Fruit fly (Drosophila melanogaster): Measurements from ENCODE around the gene Ag5r2.

The Ag5r2 gene

dm6 chrX:14743819-14744218, 40.0 kb downstream of the Ag5r2 start (continued):
- TF ChIP-seq bigmax (GFP tag; optimal IDR thresholded peaks at IDR 0.05) (no peak), Med (GFP tag) (peak; percentile 70), CG1792 (GFP tag; optimal IDR thresholded peaks at IDR 0.05) (no peak), CG11456 (GFP tag; IDR thresholded peaks at IDR 0.05) (no peak), tll (GFP tag; optimal IDR thresholded peaks at IDR 0.05) (no peak), CG3726 (GFP tag; IDR thresholded peaks at IDR 0.05) (no peak), CG18764 (GFP tag; optimal IDR thresholded peaks at IDR 0.05) (no peak), sens-2 (GFP tag; IDR thresholded peaks at IDR 0.05) (no peak), CG13624 (GFP tag; optimal IDR thresholded peaks at IDR 0.05) (no peak), D19B (GFP tag; optimal IDR thresholded peaks at IDR 0.05) (no peak), Oli (tag; optimal IDR thresholded peaks at IDR 0.05) (peak; percentile 68), Ets97D (GFP tag; optimal IDR thresholded peaks at IDR 0.05) (peak; percentile 10), CG11247 (GFP tag; IDR thresholded peaks at IDR 0.05) (0 out of 2 replicates have a peak, but pooled peaks have one; percentile 36), Opbp (GFP tag; IDR thresholded peaks at IDR 0.05; ENCODE audit: partially characterized antibody) (no peak), eve (GFP tag; optimal IDR thresholded peaks at IDR 0.05) (peak in 1 of 2 experiments; percentile 47), twi (tag; optimal IDR thresholded peaks at IDR 0.05) (no peak), tx (GFP tag; optimal IDR thresholded peaks at IDR 0.05) (no peak), scrt (GFP tag; optimal IDR thresholded peaks at IDR 0.05) (no peak), CG4730 (GFP tag; IDR thresholded peaks at IDR 0.05) (no peak), dmrt99B (tag; optimal IDR thresholded peaks at IDR 0.05) (peak; percentile 65), Trl (optimal IDR thresholded peaks at IDR 0.05) (no peak), Trl (GFP tag; optimal IDR thresholded peaks at IDR 0.05) (no peak), CG18262 (tag; optimal IDR thresholded peaks at IDR 0.05) (peak; percentile 69), CG11085 (GFP tag; IDR thresholded peaks at IDR 0.05) (no peak), lmd (GFP tag; IDR thresholded peaks at IDR 0.05) (peak; percentile 66), CG7839 (tag; optimal IDR thresholded peaks at IDR 0.05) (peak; percentile 73), CG8924 (tag; optimal IDR thresholded peaks at IDR 0.05) (peak; percentile 56), CG4282 (GFP tag; optimal IDR thresholded peaks at IDR 0.05) (no peak), wor (GFP tag; IDR thresholded peaks at IDR 0.05) (no peak), eyg (GFP tag; optimal IDR thresholded peaks at IDR 0.05) (no peak), CG4360 (GFP tag; IDR thresholded peaks at IDR 0.05) (no peak), CG8359 (GFP tag; optimal IDR thresholded peaks at IDR 0.05; ENCODE audit: borderline replicate concordance) (peak; percentile 21), CG14710 (tag; optimal IDR thresholded peaks at IDR 0.05) (peak; percentile 68), CG10431 (GFP tag; optimal IDR thresholded peaks at IDR 0.05) (no peak), Dref (GFP tag; IDR thresholded peaks at IDR 0.05) (no peak), CG6175 (GFP tag; IDR thresholded peaks at IDR 0.05) (no peak), CG6765 (GFP tag; optimal IDR thresholded peaks at IDR 0.05) (no peak), Drgx (GFP tag; IDR thresholded peaks at IDR 0.05) (peak; percentile 19; the same call in 1 of the 2 replicates), H15 (GFP tag; IDR thresholded peaks at IDR 0.05) (0 out of 3 replicates have a peak, but pooled peaks have one; percentile 16), klu (GFP tag; IDR thresholded peaks at IDR 0.05) (no peak), CG4328 (GFP tag; optimal IDR thresholded peaks at IDR 0.05) (no peak), Mes4 (GFP tag; optimal IDR thresholded peaks at IDR 0.05) (no peak), CG33213 (GFP tag; optimal IDR thresholded peaks at IDR 0.05) (no peak), CG9817 (tag; optimal IDR thresholded peaks at IDR 0.05) (peak; percentile 24), bowl (GFP tag; IDR thresholded peaks at IDR 0.05) (no peak), CG4820 (GFP tag; optimal IDR thresholded peaks at IDR 0.05) (peak; percentile 33), emc (GFP tag; optimal IDR thresholded peaks at IDR 0.05) (no peak), Hand (GFP tag; optimal IDR thresholded peaks at IDR 0.05) (no peak), D (optimal IDR thresholded peaks at IDR 0.05) (no peak), D (GFP tag; optimal IDR thresholded peaks at IDR 0.05) (peak; percentile 29), CG11504 (tag; optimal IDR thresholded peaks at IDR 0.05) (peak; percentile 75), CG13287 (GFP tag; IDR thresholded peaks at IDR 0.05; ENCODE audit: partially characterized antibody) (no peak), CG14050 (GFP tag; IDR thresholded peaks at IDR 0.05) (no peak)
